Worm (Caenorhabditis elegans) whole organism, L2 larva: ENCODE measurements around the gene ssp-10.

Source experiments
- ceh-16 ChIP-seq: fragments of 150-350 bp; optimal IDR thresholded peaks from 2 replicates; lab custom pipeline; 2014; ENCODE audit warnings: missing biosample characterization, missing genetic modification characterization
- egl-27 ChIP-seq: sonication (generic microtip); optimal IDR thresholded peaks from 3 replicates; lab custom pipeline; 2017; ENCODE audit warnings: missing biosample characterization, missing genetic modification reagents, missing genetic modification characterization
- lin-39 ChIP-seq: fragments of 150-350 bp; optimal IDR thresholded peaks from 2 replicates; lab custom pipeline; 2014; ENCODE audit warnings: missing biosample characterization, missing genetic modification reagents, missing genetic modification characterization
- nhr-21 ChIP-seq: fragments of 150-350 bp; optimal IDR thresholded peaks from 2 replicates; lab custom pipeline; 2014; ENCODE audit warnings: missing biosample characterization, missing genetic modification characterization
- nhr-23 ChIP-seq: fragments of 150-350 bp; optimal IDR thresholded peaks from 2 replicates; lab custom pipeline; 2014; ENCODE audit warnings: missing biosample characterization, missing genetic modification reagents, missing genetic modification characterization
- nhr-25 ChIP-seq: fragments of 150-350 bp; sonication (generic microtip); optimal IDR thresholded peaks from 3 replicates; lab custom pipeline; 2014; ENCODE audit warnings: missing biosample characterization, missing genetic modification characterization
- skn-1 ChIP-seq: sonication (generic microtip); optimal IDR thresholded peaks from 2 replicates; lab custom pipeline; 2017; ENCODE audit warnings: missing biosample characterization, missing genetic modification characterization
- ztf-4 ChIP-seq: fragments of 150-350 bp; optimal IDR thresholded peaks from 2 replicates; lab custom pipeline; 2014; ENCODE audit warnings: missing biosample characterization, missing genetic modification characterization

DNA sequence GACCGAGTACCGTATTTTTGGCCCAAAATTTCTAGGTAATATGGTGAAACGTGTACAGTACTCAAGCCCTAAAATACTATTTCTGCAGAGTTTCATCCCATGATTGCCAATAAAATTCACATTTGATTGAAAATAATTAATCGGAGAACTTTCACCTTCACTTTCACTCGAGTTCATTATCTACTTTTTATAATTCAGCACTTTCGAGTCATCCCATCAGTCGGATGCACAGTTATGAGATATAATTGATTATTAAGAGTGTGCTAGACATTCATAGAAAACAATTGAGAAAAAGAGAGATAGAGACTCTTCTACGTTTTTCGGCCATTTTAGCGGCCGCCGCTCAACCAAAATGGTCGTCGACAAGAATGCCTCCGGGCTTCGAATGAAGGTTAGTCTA, 48.1 kb downstream of the ssp-10 start, which contains the start of gene fat-3:
- no peak for TF ChIP-seq skn-1 (tag; lab: Kevin White, UChicago)
- no peak for TF ChIP-seq nhr-25
- no peak for TF ChIP-seq nhr-21 (tag; lab: Kevin White, UChicago)
- TF ChIP-seq egl-27 (tag; lab: Kevin White, UChicago), result no peak
- no peak for TF ChIP-seq lin-39 (tag; lab: Kevin White, UChicago)
- no peak for TF ChIP-seq nhr-23
- TF ChIP-seq ztf-4 (tag; lab: Kevin White, UChicago), result no peak
- TF ChIP-seq ceh-16 (tag; lab: Kevin White, UChicago), result no peak
